Worm (Caenorhabditis elegans) whole organism, late embryonic: ENCODE data around the gene Y22D7AL.9.

ENCODE experiments used
- T23F11.4 ChIP-seq: fragments of 200-800 bp; sonication (Bioruptor generic); optimal IDR thresholded peaks from 2 replicates; lab custom pipeline; 2018; ENCODE audit warnings: mild to moderate bottlenecking, missing genetic modification characterization, missing compliant biosample characterization
- ama-1 ChIP-seq: fragments of 150-350 bp; optimal IDR thresholded peaks from 2 replicates; lab custom pipeline; 2014
- ceh-9 ChIP-seq: sonication (generic microtip); optimal IDR thresholded peaks from 2 replicates; lab custom pipeline; 2016; ENCODE audit warnings: mild to moderate bottlenecking, missing genetic modification characterization, inconsistent platforms, missing compliant biosample characterization

- TF ChIP-seq ama-1 (lab: Kevin White, UChicago): no peak
- no peak for TF ChIP-seq ceh-9 (tag; lab: Kevin White, UChicago)
- TF ChIP-seq T23F11.4 (GFP tag; lab: Kevin White, UChicago): no peak
Observed at ce11 chrIII:1613933-1614332, at the start of gene Y22D7AL.9.
